Worm (Caenorhabditis elegans) whole organism, L4 larva: Measurements from ENCODE around the gene cut-2.

ENCODE experiments used
- fkh-10 ChIP-seq: fragments of 150-350 bp; optimal IDR thresholded peaks from 2 replicates; lab custom pipeline; 2014; ENCODE audit warnings: missing biosample characterization, missing genetic modification reagents, missing genetic modification characterization
- hlh-11 ChIP-seq: fragments of 200-800 bp; sonication (Bioruptor generic); optimal IDR thresholded peaks from 2 replicates; lab custom pipeline; 2018; ENCODE audit warnings: mild to moderate bottlenecking, missing genetic modification characterization, missing compliant biosample characterization

ce11 chrV:13423045-13423444, 8.3 kb downstream of the cut-2 start, which contains the start of gene srv-9:
- TF ChIP-seq fkh-10 (GFP tag; lab: Kevin White, UChicago) (no peak), hlh-11 (no peak)
